Worm (Caenorhabditis elegans): ENCODE results near the gene clec-178.

Gene clec-178

ce11 chrIV:5650761-5651332 is 2.9 kb upstream of the clec-178 start:
- TF ChIP-seq dao-5 (tag; optimal IDR thresholded peaks at IDR 0.05) (no peak), him-1 (tag; optimal IDR thresholded peaks at IDR 0.05) (no peak), W03F9.2 (tag; optimal IDR thresholded peaks at IDR 0.05) (no peak)

- TF ChIP-seq him-1 (tag; optimal IDR thresholded peaks at IDR 0.05) (no peak), W03F9.2 (tag; optimal IDR thresholded peaks at IDR 0.05) (no peak), dao-5 (tag; optimal IDR thresholded peaks at IDR 0.05) (no peak)
Measured at ce11 chrIV:5652811-5653483, 802 bp upstream of the clec-178 start.

ce11 chrIV:5654203-5654602 is 454 bp downstream of the clec-178 start:
- no peak for TF ChIP-seq him-1 (tag; optimal IDR thresholded peaks at IDR 0.05)
- no peak for TF ChIP-seq dao-5 (tag; optimal IDR thresholded peaks at IDR 0.05)
- no peak for TF ChIP-seq W03F9.2 (tag; optimal IDR thresholded peaks at IDR 0.05)

- no peak for TF ChIP-seq dao-5 (tag; optimal IDR thresholded peaks at IDR 0.05)
- TF ChIP-seq W03F9.2 (tag; optimal IDR thresholded peaks at IDR 0.05): no peak
- TF ChIP-seq him-1 (tag; optimal IDR thresholded peaks at IDR 0.05): no peak
Measured at ce11 chrIV:5654693-5655092, 944 bp downstream of the clec-178 start.

- no peak for TF ChIP-seq dao-5 (tag; optimal IDR thresholded peaks at IDR 0.05)
- TF ChIP-seq him-1 (tag; optimal IDR thresholded peaks at IDR 0.05): no peak
- no peak for TF ChIP-seq W03F9.2 (tag; optimal IDR thresholded peaks at IDR 0.05)
Measured at ce11 chrIV:5655966-5656389, 2.2 kb downstream of the clec-178 start.

ce11 chrIV:5657126-5657666 is 3.4 kb downstream of the clec-178 start:
- TF ChIP-seq dao-5 (tag; optimal IDR thresholded peaks at IDR 0.05): no peak
- no peak for TF ChIP-seq W03F9.2 (tag; optimal IDR thresholded peaks at IDR 0.05)
- no peak for TF ChIP-seq him-1 (tag; optimal IDR thresholded peaks at IDR 0.05)

ce11 chrIV:5658225-5658624 is 4.5 kb downstream of the clec-178 start:
- TF ChIP-seq dao-5 (tag; optimal IDR thresholded peaks at IDR 0.05) (no peak), him-1 (tag; optimal IDR thresholded peaks at IDR 0.05) (no peak), W03F9.2 (tag; optimal IDR thresholded peaks at IDR 0.05) (no peak)

- TF ChIP-seq W03F9.2 (tag; optimal IDR thresholded peaks at IDR 0.05) (no peak), dao-5 (tag; optimal IDR thresholded peaks at IDR 0.05) (no peak), him-1 (tag; optimal IDR thresholded peaks at IDR 0.05) (no peak)
Measured at ce11 chrIV:5658897-5659296, 5.1 kb downstream of the clec-178 start.

ce11 chrIV:5659461-5659860 is 5.7 kb downstream of the clec-178 start:
- TF ChIP-seq him-1 (tag; optimal IDR thresholded peaks at IDR 0.05): no peak

ce11 chrIV:5660239-5660638 is 6.5 kb downstream of the clec-178 start, which contains the start of gene skn-1:
TSS of gene skn-1 (minus strand) at chrIV:5660384.
- no peak for TF ChIP-seq dao-5 (tag; optimal IDR thresholded peaks at IDR 0.05)
- no peak for TF ChIP-seq him-1 (tag; optimal IDR thresholded peaks at IDR 0.05)
- no peak for TF ChIP-seq W03F9.2 (tag; optimal IDR thresholded peaks at IDR 0.05)

- no peak for TF ChIP-seq W03F9.2 (tag; optimal IDR thresholded peaks at IDR 0.05)
- no peak for TF ChIP-seq him-1 (tag; optimal IDR thresholded peaks at IDR 0.05)
- no peak for TF ChIP-seq dao-5 (tag; optimal IDR thresholded peaks at IDR 0.05)
Measured at ce11 chrIV:5662073-5662472, 8.3 kb downstream of the clec-178 start.

- TF ChIP-seq him-1 (tag; optimal IDR thresholded peaks at IDR 0.05) (no peak), dao-5 (tag; optimal IDR thresholded peaks at IDR 0.05) (no peak), W03F9.2 (tag; optimal IDR thresholded peaks at IDR 0.05) (no peak)
Measured at ce11 chrIV:5662886-5663285, 9.1 kb downstream of the clec-178 start.

ce11 chrIV:5664375-5665004 is 10.7 kb downstream of the clec-178 start, which contains the start of gene bec-1:
TSS of gene bec-1 (minus strand) at chrIV:5664425.
- TF ChIP-seq dao-5 (tag; optimal IDR thresholded peaks at IDR 0.05) (no peak), W03F9.2 (tag; optimal IDR thresholded peaks at IDR 0.05) (no peak), him-1 (tag; optimal IDR thresholded peaks at IDR 0.05) (no peak)

ce11 chrIV:5665353-5665918 is 11.7 kb downstream of the clec-178 start:
- peak; percentile 32 for TF ChIP-seq W03F9.2 (tag; optimal IDR thresholded peaks at IDR 0.05)
- TF ChIP-seq dao-5 (tag; optimal IDR thresholded peaks at IDR 0.05): no peak
